Fruit fly (Drosophila melanogaster) whole organism, embryonic: ENCODE results near the gene Pp1alpha-96A.

Experiments
- CG10147 ChIP-seq: fragments of 200-800 bp; sonication (Bioruptor generic); optimal IDR thresholded peaks from 2 replicates; lab custom pipeline; 2019; ENCODE audit warnings: missing biosample characterization, mild to moderate bottlenecking, missing genetic modification characterization, moderate library complexity
- CG10321 ChIP-seq: fragments of 200-800 bp; sonication (Bioruptor generic); IDR thresholded peaks from 2 replicates; pipeline ENCODE4 v1.3.6; 2022; ENCODE audit warnings: missing biosample characterization, missing genetic modification characterization
- CG11456 ChIP-seq: fragments of 200-800 bp; sonication (Bioruptor generic); IDR thresholded peaks from 3 replicates; pipeline ENCODE4 v1.3.6; 2022; ENCODE audit warnings: missing biosample characterization, missing genetic modification characterization
- CG11504 ChIP-seq: fragments of 200-800 bp; sonication (Bioruptor generic); optimal IDR thresholded peaks from 3 replicates; lab custom pipeline; 2019; ENCODE audit warnings: missing biosample characterization, mild to moderate bottlenecking, missing genetic modification characterization, moderate library complexity
- CG12659 ChIP-seq: fragments of 200-800 bp; sonication (Bioruptor generic); optimal IDR thresholded peaks from 3 replicates; lab custom pipeline; 2017; ENCODE audit warnings: mild to moderate bottlenecking, missing biosample characterization, missing genetic modification reagents, missing genetic modification characterization
- CG14050 ChIP-seq: fragments of 200-800 bp; sonication (Bioruptor generic); IDR thresholded peaks from 3 replicates; pipeline ENCODE4 v1.3.6; 2022; ENCODE audit warnings: missing biosample characterization, missing genetic modification characterization
- CG14667 ChIP-seq: fragments of 200-800 bp; sonication (Bioruptor generic); IDR thresholded peaks from 2 replicates; pipeline ENCODE4 v1.3.6; 2022; ENCODE audit warnings: missing biosample characterization, missing genetic modification characterization
- CG16813 ChIP-seq: fragments of 200-800 bp; sonication (Bioruptor generic); IDR thresholded peaks from 3 replicates; pipeline ENCODE4 v1.3.6; 2022; ENCODE audit warnings: missing biosample characterization, missing genetic modification characterization; ENCODE audit not compliant: partially characterized antibody
- CG16863 ChIP-seq: fragments of 200-800 bp; sonication (Bioruptor generic); optimal IDR thresholded peaks from 3 replicates; lab custom pipeline; 2016; ENCODE audit warnings: missing biosample characterization, missing genetic modification characterization
- CG17186 ChIP-seq: fragments of 200-800 bp; sonication (Bioruptor generic); optimal IDR thresholded peaks from 3 replicates; lab custom pipeline; 2017; ENCODE audit warnings: missing biosample characterization, missing genetic modification reagents, missing genetic modification characterization
- CG1832 ChIP-seq: fragments of 200-800 bp; sonication (Bioruptor generic); optimal IDR thresholded peaks from 2 replicates; lab custom pipeline; 2017; ENCODE audit warnings: missing biosample characterization, mild to moderate bottlenecking, missing genetic modification characterization, inconsistent platforms
- CG2120 ChIP-seq: fragments of 200-800 bp; sonication (Bioruptor generic); optimal IDR thresholded peaks from 3 replicates; lab custom pipeline; 2016; ENCODE audit warnings: missing biosample characterization, missing genetic modification characterization
- CG3163 ChIP-seq: fragments of 200-800 bp; sonication (Bioruptor generic); optimal IDR thresholded peaks from 3 replicates; lab custom pipeline; 2016; ENCODE audit warnings: missing biosample characterization, missing genetic modification characterization
- CG34376 ChIP-seq: fragments of 200-800 bp; sonication (Bioruptor generic); optimal IDR thresholded peaks from 2 replicates; lab custom pipeline; 2018; ENCODE audit warnings: missing biosample characterization, mild to moderate bottlenecking, missing genetic modification characterization
- CG8765 ChIP-seq: fragments of 200-800 bp; sonication (Bioruptor generic); IDR thresholded peaks from 2 replicates; pipeline ENCODE4 v1.3.6; 2022; ENCODE audit warnings: missing biosample characterization, missing genetic modification characterization
- CG9609 ChIP-seq: fragments of 200-800 bp; sonication (Bioruptor generic); optimal IDR thresholded peaks from 3 replicates; lab custom pipeline; 2016; ENCODE audit warnings: missing biosample characterization, missing genetic modification characterization
- D19B ChIP-seq: fragments of 200-800 bp; sonication (Bioruptor generic); optimal IDR thresholded peaks from 2 replicates; lab custom pipeline; 2017; ENCODE audit warnings: missing biosample characterization, mild to moderate bottlenecking, missing genetic modification characterization
- Elba2 ChIP-seq: fragments of 200-800 bp; sonication (Bioruptor generic); optimal IDR thresholded peaks from 3 replicates; lab custom pipeline; 2016; ENCODE audit warnings: missing biosample characterization, missing genetic modification characterization
- HLH4C ChIP-seq: fragments of 200-800 bp; sonication (Bioruptor generic); IDR thresholded peaks from 3 replicates; pipeline ENCODE4 v1.3.6; 2022; ENCODE audit warnings: missing biosample characterization, missing genetic modification characterization; ENCODE audit not compliant: partially characterized antibody
- HLH54F ChIP-seq: fragments of 200-800 bp; sonication (Bioruptor generic); optimal IDR thresholded peaks from 3 replicates; lab custom pipeline; 2016; ENCODE audit warnings: missing biosample characterization, missing genetic modification characterization
- Hey ChIP-seq: fragments of 200-800 bp; sonication (Bioruptor generic); optimal IDR thresholded peaks from 3 replicates; lab custom pipeline; 2018; ENCODE audit warnings: missing biosample characterization, mild to moderate bottlenecking, missing genetic modification characterization
- Jarid2 ChIP-seq: fragments of 200-800 bp; sonication (Bioruptor generic); optimal IDR thresholded peaks from 3 replicates; lab custom pipeline; 2017; ENCODE audit warnings: mild to moderate bottlenecking, missing biosample characterization, missing genetic modification reagents, missing genetic modification characterization
- Meics ChIP-seq: fragments of 200-800 bp; sonication (Bioruptor generic); optimal IDR thresholded peaks from 2 replicates; lab custom pipeline; 2017; ENCODE audit warnings: missing biosample characterization, mild to moderate bottlenecking, missing genetic modification characterization
- Neu2 ChIP-seq: fragments of 200-800 bp; sonication (Bioruptor generic); optimal IDR thresholded peaks from 3 replicates; lab custom pipeline; 2016; ENCODE audit warnings: missing biosample characterization, missing genetic modification characterization, borderline replicate concordance
- Sin3A ChIP-seq: fragments of >200 bp; optimal IDR thresholded peaks from 2 replicates; lab custom pipeline; 2018
- Sox100B ChIP-seq: fragments of 200-800 bp; sonication (Bioruptor generic); optimal IDR thresholded peaks from 3 replicates; lab custom pipeline; 2018; ENCODE audit warnings: missing biosample characterization, mild to moderate bottlenecking, missing genetic modification characterization
- bsh ChIP-seq, 2 experiments: fragments of 200-800 bp; sonication (Bioruptor generic); optimal IDR thresholded peaks; 2 replicates each; lab custom pipeline; 2017 to 2018; ENCODE audit warnings: mild to moderate bottlenecking in 2 of 2, missing biosample characterization in 2 of 2, missing genetic modification characterization in 2 of 2, moderate library complexity in 1 of 2
- cas ChIP-seq: fragments of 200-800 bp; sonication (Bioruptor generic); IDR thresholded peaks from 2 replicates; pipeline ENCODE4 v1.3.6; 2022; ENCODE audit warnings: missing biosample characterization, missing genetic modification characterization
- cg ChIP-seq: fragments of 200-800 bp; sonication (Bioruptor generic); optimal IDR thresholded peaks from 3 replicates; lab custom pipeline; 2019; ENCODE audit warnings: missing biosample characterization, mild to moderate bottlenecking, missing genetic modification characterization, moderate library complexity
- chinmo ChIP-seq: fragments of 200-800 bp; sonication (Bioruptor generic); IDR thresholded peaks from 4 replicates; pipeline ENCODE4 v1.3.6; 2022; ENCODE audit warnings: missing biosample characterization, missing genetic modification characterization; ENCODE audit not compliant: partially characterized antibody
- corto ChIP-seq: fragments of 200-800 bp; sonication (Bioruptor generic); optimal IDR thresholded peaks from 2 replicates; lab custom pipeline; 2016; ENCODE audit warnings: missing biosample characterization, mild to moderate bottlenecking, missing genetic modification characterization, moderate library complexity
- gce ChIP-seq: fragments of 200-800 bp; sonication (Bioruptor generic); IDR thresholded peaks from 3 replicates; pipeline ENCODE4 v1.3.6; 2022; ENCODE audit warnings: missing biosample characterization, missing genetic modification characterization
- pros ChIP-seq: fragments of 200-800 bp; sonication (Bioruptor generic); optimal IDR thresholded peaks from 3 replicates; lab custom pipeline; 2019; ENCODE audit warnings: missing biosample characterization, mild to moderate bottlenecking, missing genetic modification characterization, moderate library complexity
- pum ChIP-seq: fragments of 200-800 bp; sonication (Bioruptor generic); optimal IDR thresholded peaks from 2 replicates; lab custom pipeline; 2016; ENCODE audit warnings: missing biosample characterization, missing genetic modification characterization
- sd ChIP-seq: fragments of 200-800 bp; sonication (Bioruptor generic); optimal IDR thresholded peaks from 3 replicates; lab custom pipeline; 2018; ENCODE audit warnings: missing biosample characterization, mild to moderate bottlenecking, missing genetic modification characterization, moderate library complexity
- sisA ChIP-seq: fragments of 200-800 bp; sonication (Bioruptor generic); IDR thresholded peaks from 2 replicates; pipeline ENCODE4 v1.3.6; 2022; ENCODE audit warnings: missing biosample characterization, missing genetic modification characterization
- slp2 ChIP-seq: fragments of 200-800 bp; sonication (Bioruptor generic); optimal IDR thresholded peaks from 2 replicates; lab custom pipeline; 2016; ENCODE audit warnings: missing biosample characterization, missing genetic modification characterization
- stwl ChIP-seq: fragments of 200-800 bp; sonication (Bioruptor generic); optimal IDR thresholded peaks from 3 replicates; lab custom pipeline; 2018; ENCODE audit warnings: missing biosample characterization, mild to moderate bottlenecking, missing genetic modification characterization, moderate library complexity
- ttk ChIP-seq: fragments of 200-800 bp; sonication (Bioruptor generic); IDR thresholded peaks from 2 replicates; pipeline ENCODE4 v2.1.2; 2022; ENCODE audit warnings: missing biosample characterization, missing genetic modification characterization
- twi ChIP-seq: fragments of 200-800 bp; optimal IDR thresholded peaks from 2 replicates; lab custom pipeline; 2019; ENCODE audit warnings: missing biosample characterization, mild to moderate bottlenecking, missing genetic modification characterization, moderate library complexity
- wdn ChIP-seq: fragments of 200-800 bp; sonication (Bioruptor generic); IDR thresholded peaks from 2 replicates; pipeline ENCODE4 v1.3.6; 2022; ENCODE audit warnings: missing biosample characterization, missing genetic modification characterization
- wor ChIP-seq: fragments of 200-800 bp; sonication (Bioruptor generic); IDR thresholded peaks from 2 replicates; pipeline ENCODE4 v1.3.6; 2022; ENCODE audit warnings: missing biosample characterization, missing genetic modification characterization
- zen2 ChIP-seq: fragments of 200-800 bp; sonication (Bioruptor generic); IDR thresholded peaks from 3 replicates; pipeline ENCODE4 v1.3.6; 2022; ENCODE audit warnings: missing biosample characterization, missing genetic modification characterization; ENCODE audit not compliant: partially characterized antibody

The Pp1alpha-96A gene

dm6 chr3R:24557020-24557465, 39.0 kb downstream of the Pp1alpha-96A start (continued):
- TF ChIP-seq sisA (GFP tag; lab: Robert Waterston, UW) (peak; percentile 68), pros (GFP tag; lab: Kevin White, UChicago) (no peak), cg (no peak), CG14050 (GFP tag; lab: Robert Waterston, UW) (no peak; the same call in 2 of the 3 replicates), sd (tag; lab: Kevin White, UChicago) (no peak), Sin3A (lab: Kevin White, UChicago) (no peak), CG17186 (GFP tag; lab: Kevin White, UChicago) (no peak), CG11504 (peak; percentile 64), HLH4C (GFP tag; lab: Robert Waterston, UW) (peak; percentile 70), Sox100B (GFP tag; lab: Kevin White, UChicago) (no peak), CG16863 (peak; percentile 61), stwl (peak; percentile 36), pum (peak; percentile 22), twi (tag; lab: Kevin White, UChicago) (peak; percentile 32), CG1832 (no peak), wor (GFP tag; lab: Robert Waterston, UW) (no peak), corto (GFP tag; lab: Kevin White, UChicago) (no peak), Meics (GFP tag; lab: Kevin White, UChicago) (peak; percentile 70), CG12659 (GFP tag; lab: Kevin White, UChicago) (peak; percentile 54), CG11456 (GFP tag; lab: Robert Waterston, UW) (peak; percentile 95), CG8765 (GFP tag; lab: Robert Waterston, UW) (peak; percentile 31; the same call in 1 of the 2 replicates), Elba2 (GFP tag; lab: Kevin White, UChicago) (peak; percentile 12), gce (no peak), slp2 (no peak), ttk (GFP tag; lab: Robert Waterston, UW) (peak; percentile 38; the same call in 1 of the 2 replicates), Neu2 (GFP tag; lab: Kevin White, UChicago) (no peak), CG3163 (GFP tag; lab: Kevin White, UChicago) (peak; percentile 65), CG2120 (peak; percentile 76), zen2 (no peak; the same call in 2 of the 3 replicates), chinmo (GFP tag; lab: Robert Waterston, UW) (peak; percentile 66; the same call in 2 of the 4 replicates), HLH54F (GFP tag; lab: Kevin White, UChicago) (peak; percentile 54)

dm6 chr3R:24562323-24563025, 44.4 kb downstream of the Pp1alpha-96A start:
- TF ChIP-seq HLH54F (GFP tag; lab: Kevin White, UChicago) (no peak), CG14667 (GFP tag; lab: Robert Waterston, UW) (no peak), Hey (tag; lab: Kevin White, UChicago) (no peak), Jarid2 (GFP tag; lab: Kevin White, UChicago) (no peak), CG9609 (GFP tag; lab: Kevin White, UChicago) (no peak), wdn (GFP tag; lab: Robert Waterston, UW) (no peak), CG10147 (no peak), cas (GFP tag; lab: Robert Waterston, UW) (no peak), CG16813 (no peak), CG34376 (GFP tag; lab: Kevin White, UChicago) (no peak), ttk (GFP tag; lab: Robert Waterston, UW) (no peak), CG10321 (GFP tag; lab: Robert Waterston, UW) (no peak), D19B (GFP tag; lab: Kevin White, UChicago) (no peak), bsh (GFP tag; optimal IDR thresholded peaks at IDR 0.05; lab: Kevin White, UChicago) (no peak)
- TF ChIP-seq, all 482 proteins: peak for 0
